Worm (Caenorhabditis elegans) whole organism, L4 larva: Measurements from ENCODE around the gene srh-255.

Experiments
- F26F4.8 ChIP-seq: fragments of 200-800 bp; sonication (Bioruptor generic); conservative IDR thresholded peaks from 2 replicates; pipeline ENCODE4 v1.3.6; 2022; ENCODE audit warnings: missing genetic modification characterization, missing compliant biosample characterization
- F49E8.2 ChIP-seq: sonication (generic microtip); optimal IDR thresholded peaks from 2 replicates; lab custom pipeline; 2016; ENCODE audit warnings: missing compliant biosample characterization, mild to moderate bottlenecking, missing genetic modification characterization, borderline replicate concordance
- ZK546.5 ChIP-seq, 2 experiments: sonication (generic microtip); optimal IDR thresholded peaks; 2 replicates each; lab custom pipeline; 2017; ENCODE audit warnings: missing biosample characterization in 2 of 2, missing genetic modification characterization in 2 of 2
- attf-4 ChIP-seq: sonication (generic microtip); optimal IDR thresholded peaks from 3 replicates; lab custom pipeline; 2017; ENCODE audit warnings: missing biosample characterization, missing genetic modification characterization
- ceh-20 ChIP-seq: fragments of 200-800 bp; sonication (Bioruptor generic); IDR thresholded peaks from 2 replicates; pipeline ENCODE4 v1.3.6; 2022; ENCODE audit warnings: missing genetic modification reagents, missing genetic modification characterization, missing compliant biosample characterization
- cey-2 ChIP-seq: sonication (generic microtip); optimal IDR thresholded peaks from 3 replicates; lab custom pipeline; 2017; ENCODE audit warnings: missing genetic modification characterization, mild to moderate bottlenecking, missing compliant biosample characterization, antibody characterized with exemption, borderline replicate concordance; ENCODE audit not compliant: insufficient read depth
- daf-8 ChIP-seq: fragments of 200-800 bp; sonication (Bioruptor generic); IDR thresholded peaks from 2 replicates; pipeline ENCODE4 v1.3.6; 2022; ENCODE audit warnings: missing genetic modification characterization, missing compliant biosample characterization
- dmd-6 ChIP-seq: fragments of 200-800 bp; sonication (Bioruptor generic); IDR thresholded peaks from 2 replicates; pipeline ENCODE4 v1.3.6; 2022; ENCODE audit warnings: missing genetic modification reagents, missing genetic modification characterization, missing compliant biosample characterization
- dpl-1 ChIP-seq: fragments of 150-350 bp; optimal IDR thresholded peaks from 2 replicates; lab custom pipeline; 2014; ENCODE audit warnings: missing biosample characterization, missing genetic modification reagents, missing genetic modification characterization
- egl-43 ChIP-seq: fragments of 200-800 bp; sonication (Bioruptor generic); IDR thresholded peaks from 2 replicates; pipeline ENCODE4 v1.3.6; 2022; ENCODE audit warnings: missing genetic modification reagents, missing genetic modification characterization, missing compliant biosample characterization
- jun-1 ChIP-seq: fragments of 150-350 bp; optimal IDR thresholded peaks from 2 replicates; lab custom pipeline; 2014; ENCODE audit warnings: missing biosample characterization, missing genetic modification reagents, missing genetic modification characterization
- lin-1 ChIP-seq: fragments of 200-800 bp; sonication (Bioruptor generic); IDR thresholded peaks from 2 replicates; pipeline ENCODE4 v1.3.6; 2022; ENCODE audit warnings: missing genetic modification reagents, missing genetic modification characterization, missing compliant biosample characterization
- lin-29 ChIP-seq: fragments of 200-800 bp; sonication (Bioruptor generic); IDR thresholded peaks from 2 replicates; pipeline ENCODE4 v1.3.6; 2022; ENCODE audit warnings: missing genetic modification reagents, missing genetic modification characterization, missing compliant biosample characterization
- madf-9 ChIP-seq: fragments of 200-800 bp; sonication (Bioruptor generic); conservative IDR thresholded peaks from 2 replicates; pipeline ENCODE4 v1.3.6; 2022; ENCODE audit warnings: missing genetic modification reagents, missing genetic modification characterization, missing compliant biosample characterization
- mdt-29 ChIP-seq: fragments of 200-800 bp; sonication (Bioruptor generic); IDR thresholded peaks from 2 replicates; pipeline ENCODE4 v1.3.6; 2022; ENCODE audit warnings: missing genetic modification reagents, missing genetic modification characterization, missing compliant biosample characterization
- mes-2 ChIP-seq: sonication (generic microtip); optimal IDR thresholded peaks from 2 replicates; lab custom pipeline; 2016; ENCODE audit warnings: missing genotype, mild to moderate bottlenecking, missing genetic modification characterization, missing compliant biosample characterization; ENCODE audit not compliant: poor library complexity, severe bottlenecking
- nhr-102 ChIP-seq: sonication (generic microtip); optimal IDR thresholded peaks from 2 replicates; lab custom pipeline; 2016; ENCODE audit warnings: mild to moderate bottlenecking, missing genetic modification characterization, moderate library complexity, missing compliant biosample characterization
- nhr-237 ChIP-seq: sonication (generic microtip); optimal IDR thresholded peaks from 2 replicates; lab custom pipeline; 2017; ENCODE audit warnings: missing biosample characterization, missing genetic modification characterization
- nhr-25 ChIP-seq: sonication (generic microtip); optimal IDR thresholded peaks from 2 replicates; lab custom pipeline; 2017; ENCODE audit warnings: missing genetic modification characterization, mild to moderate bottlenecking, missing compliant biosample characterization, antibody characterized with exemption, moderate library complexity, borderline replicate concordance; ENCODE audit not compliant: insufficient read depth
- nhr-28 ChIP-seq: fragments of 150-350 bp; optimal IDR thresholded peaks from 2 replicates; lab custom pipeline; 2014; ENCODE audit warnings: missing biosample characterization, missing genetic modification characterization
- nhr-42 ChIP-seq: fragments of 200-800 bp; sonication (Bioruptor generic); IDR thresholded peaks from 2 replicates; pipeline ENCODE4 v1.3.6; 2022; ENCODE audit warnings: missing genetic modification characterization, missing compliant biosample characterization
- nhr-76 ChIP-seq: fragments of 150-350 bp; optimal IDR thresholded peaks from 2 replicates; lab custom pipeline; 2014; ENCODE audit warnings: missing biosample characterization, missing genetic modification characterization
- nhr-77 ChIP-seq: fragments of 150-350 bp; optimal IDR thresholded peaks from 2 replicates; lab custom pipeline; 2014; ENCODE audit warnings: missing biosample characterization, missing genetic modification characterization
- php-3 ChIP-seq: fragments of 200-800 bp; sonication (Bioruptor generic); IDR thresholded peaks from 2 replicates; pipeline ENCODE4 v1.3.6; 2022; ENCODE audit warnings: missing genetic modification reagents, missing genetic modification characterization, missing compliant biosample characterization
- pqm-1 ChIP-seq: sonication (generic microtip); optimal IDR thresholded peaks from 2 replicates; lab custom pipeline; 2017; ENCODE audit warnings: missing biosample characterization, missing genetic modification characterization
- set-16 ChIP-seq: fragments of 200-800 bp; sonication (Bioruptor generic); IDR thresholded peaks from 2 replicates; pipeline ENCODE4 v1.3.6; 2022; ENCODE audit warnings: missing genetic modification reagents, missing genetic modification characterization, missing compliant biosample characterization
- skn-1 ChIP-seq: fragments of 150-350 bp; optimal IDR thresholded peaks from 2 replicates; lab custom pipeline; 2014; ENCODE audit warnings: missing biosample characterization, missing genetic modification characterization
- snpc-1.2 ChIP-seq: fragments of 200-800 bp; sonication (Bioruptor generic); IDR thresholded peaks from 2 replicates; pipeline ENCODE4 v1.3.6; 2022; ENCODE audit warnings: missing genetic modification reagents, missing genetic modification characterization, missing compliant biosample characterization
- spr-3 ChIP-seq: fragments of 200-800 bp; sonication (Bioruptor generic); optimal IDR thresholded peaks from 2 replicates; lab custom pipeline; 2018; ENCODE audit warnings: mild to moderate bottlenecking, missing genetic modification characterization, missing compliant biosample characterization
- unc-130 ChIP-seq: sonication (generic microtip); optimal IDR thresholded peaks from 2 replicates; lab custom pipeline; 2016; ENCODE audit warnings: missing genetic modification reagents, missing genetic modification characterization, missing compliant biosample characterization
- ztf-11 ChIP-seq: fragments of 150-350 bp; optimal IDR thresholded peaks from 2 replicates; lab custom pipeline; 2014; ENCODE audit warnings: missing biosample characterization, missing genetic modification characterization

srh-255 gene

DNA sequence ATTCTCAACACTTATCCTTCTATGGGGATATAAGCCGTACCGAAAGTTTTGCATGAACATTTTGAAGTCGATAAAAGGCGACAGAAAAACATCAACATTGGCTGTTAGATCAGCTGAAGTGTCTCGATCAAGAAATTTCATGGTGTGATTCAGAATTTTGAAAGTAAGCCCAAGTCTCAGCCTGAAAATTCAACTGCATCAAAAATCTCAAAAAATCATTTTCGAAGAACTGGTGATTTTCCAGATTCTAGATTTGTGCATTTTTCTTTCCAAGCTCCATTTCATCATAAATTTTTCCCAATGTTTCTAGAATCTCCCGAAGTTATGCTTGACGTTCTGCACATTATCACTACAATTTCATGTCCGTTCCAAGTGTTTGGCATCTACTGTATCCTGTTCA lies at the start of gene srh-255:
srh-255 (plus strand) TSS at position 301 of the 400 bp plus-strand sequence.
- TF ChIP-seq F49E8.2 (tag; lab: Kevin White, UChicago) (no peak), nhr-76 (tag; lab: Kevin White, UChicago) (no peak)

DNA sequence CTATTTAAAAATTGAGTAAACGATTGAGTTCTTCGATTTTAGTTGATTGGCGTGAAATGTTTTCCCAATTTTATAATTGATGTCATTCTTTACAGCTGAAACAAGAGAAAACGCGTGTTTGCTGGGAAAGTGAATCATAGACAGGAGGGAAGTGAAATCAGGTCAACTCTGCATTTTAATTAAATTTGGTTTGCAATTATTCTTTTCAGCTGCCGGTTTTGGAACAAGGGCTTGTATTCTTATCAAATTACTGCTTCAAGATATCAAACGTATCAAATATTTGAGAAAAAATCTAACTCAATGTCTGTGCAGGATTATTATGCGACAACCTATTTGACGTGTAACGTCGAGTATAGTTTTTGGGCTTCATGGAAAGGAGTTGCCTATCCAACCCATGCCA lies 48.0 kb upstream of the srh-255 start, which contains the start of gene srh-97:
srh-97 (plus strand) TSS at position 301 of the 400 bp plus-strand sequence.
- TF ChIP-seq nhr-102 (tag; lab: Kevin White, UChicago), result no peak
- no peak for TF ChIP-seq skn-1 (tag; lab: Kevin White, UChicago)
- TF ChIP-seq daf-8 (GFP tag; lab: Robert Waterston, UW), result no peak
- TF ChIP-seq F26F4.8 (GFP tag; lab: Robert Waterston, UW), result no peak
- TF ChIP-seq lin-1 (GFP tag; lab: Robert Waterston, UW), result no peak
- no peak for TF ChIP-seq spr-3 (GFP tag; lab: Kevin White, UChicago)
- no peak for TF ChIP-seq nhr-25
- no peak for TF ChIP-seq madf-9 (GFP tag; lab: Robert Waterston, UW)
- TF ChIP-seq cey-2 (tag; lab: Kevin White, UChicago), result no peak
- TF ChIP-seq pqm-1 (tag; lab: Kevin White, UChicago), result no peak
- TF ChIP-seq, all 104 proteins: peak for 0

DNA sequence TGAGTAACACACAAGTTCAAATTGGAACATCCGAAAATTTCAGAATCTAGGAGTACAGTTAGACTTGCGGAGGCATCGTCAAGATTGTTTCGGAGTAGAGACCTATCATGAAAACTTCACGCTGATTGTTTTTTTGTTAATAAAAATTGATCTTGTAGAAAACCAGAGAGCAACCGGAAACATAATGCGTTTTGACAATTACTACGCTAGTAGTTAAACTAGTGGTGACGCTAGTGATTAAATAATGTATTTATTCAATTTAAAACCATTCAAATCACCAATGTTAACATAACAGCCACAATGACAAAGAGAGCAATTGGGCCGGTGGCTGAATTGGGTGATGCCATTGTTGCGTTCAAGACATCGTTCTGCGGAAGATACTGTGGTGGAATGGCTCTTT lies 45.1 kb upstream of the srh-255 start, which contains the start of gene F49H6.17:
F49H6.17 (plus strand) TSS at position 301 of the 400 bp plus-strand sequence.
- no peak for TF ChIP-seq lin-29 (GFP tag; lab: Robert Waterston, UW)
- no peak for TF ChIP-seq nhr-77 (tag; lab: Kevin White, UChicago)
- TF ChIP-seq ZK546.5 (tag; optimal IDR thresholded peaks at IDR 0.05; lab: Kevin White, UChicago), result no peak
- TF ChIP-seq snpc-1.2 (GFP tag; lab: Robert Waterston, UW), result no peak
- no peak for TF ChIP-seq ceh-20 (GFP tag; lab: Robert Waterston, UW)
- no peak for TF ChIP-seq mdt-29 (GFP tag; lab: Robert Waterston, UW)
- TF ChIP-seq attf-4 (tag; lab: Kevin White, UChicago), result no peak
- TF ChIP-seq ztf-11 (tag; lab: Kevin White, UChicago), result no peak

DNA sequence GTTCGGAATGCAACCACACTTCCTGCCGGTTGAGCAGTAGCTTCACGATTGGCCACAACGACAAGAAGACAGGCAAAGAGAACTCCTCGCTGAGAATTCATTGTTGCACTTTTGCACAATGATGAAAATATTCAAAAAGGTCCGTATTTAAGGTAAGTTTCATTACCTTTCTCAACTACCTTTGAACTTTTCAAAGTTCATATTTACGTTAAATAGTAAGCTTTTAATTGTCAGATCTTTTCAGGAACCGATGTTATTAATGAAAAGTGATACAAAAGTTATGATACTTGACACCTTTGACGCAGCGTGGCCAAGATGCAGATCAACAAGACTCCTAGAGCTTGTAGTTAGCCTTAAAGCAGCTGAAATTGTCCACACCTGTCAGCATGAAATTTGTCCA lies 43.4 kb upstream of the srh-255 start, which contains the start of gene F49H6.12:
F49H6.12 (minus strand) TSS at position 101 of the 400 bp plus-strand sequence.
- TF ChIP-seq nhr-237 (no peak), jun-1 (tag; lab: Kevin White, UChicago) (no peak), unc-130 (GFP tag; lab: Kevin White, UChicago) (no peak), dpl-1 (GFP tag; lab: Kevin White, UChicago) (no peak), nhr-102 (tag; lab: Kevin White, UChicago) (no peak), mes-2 (tag; lab: Kevin White, UChicago) (no peak)
- TF ChIP-seq, all 104 proteins: peak for 0

DNA sequence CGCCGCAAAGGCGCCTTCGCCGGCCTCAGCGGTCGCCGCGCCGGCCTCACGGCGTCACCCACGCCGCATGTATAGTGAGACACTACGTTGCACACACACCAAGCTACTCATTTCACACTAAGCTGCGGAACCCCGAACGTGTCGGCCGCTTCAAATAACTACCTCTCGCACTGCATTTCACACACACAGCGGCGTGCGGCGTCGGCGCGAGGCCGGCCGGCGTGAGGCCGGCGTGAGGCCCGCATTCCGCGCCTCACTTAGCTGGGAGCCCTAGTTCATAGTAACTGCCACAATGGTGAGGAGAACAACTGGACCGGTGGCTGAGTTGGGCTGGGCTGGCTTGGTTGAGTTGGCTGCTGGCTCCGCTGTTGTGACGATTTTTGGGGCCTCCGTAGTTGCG lies 42.7 kb upstream of the srh-255 start:
- TF ChIP-seq set-16 (GFP tag; lab: Robert Waterston, UW) (peak; percentile 92), egl-43 (GFP tag; lab: Robert Waterston, UW) (0 out of 2 replicates have a peak, but pooled peaks have one; percentile 34), nhr-42 (peak; percentile 36; the same call in 1 of the 2 replicates)

DNA sequence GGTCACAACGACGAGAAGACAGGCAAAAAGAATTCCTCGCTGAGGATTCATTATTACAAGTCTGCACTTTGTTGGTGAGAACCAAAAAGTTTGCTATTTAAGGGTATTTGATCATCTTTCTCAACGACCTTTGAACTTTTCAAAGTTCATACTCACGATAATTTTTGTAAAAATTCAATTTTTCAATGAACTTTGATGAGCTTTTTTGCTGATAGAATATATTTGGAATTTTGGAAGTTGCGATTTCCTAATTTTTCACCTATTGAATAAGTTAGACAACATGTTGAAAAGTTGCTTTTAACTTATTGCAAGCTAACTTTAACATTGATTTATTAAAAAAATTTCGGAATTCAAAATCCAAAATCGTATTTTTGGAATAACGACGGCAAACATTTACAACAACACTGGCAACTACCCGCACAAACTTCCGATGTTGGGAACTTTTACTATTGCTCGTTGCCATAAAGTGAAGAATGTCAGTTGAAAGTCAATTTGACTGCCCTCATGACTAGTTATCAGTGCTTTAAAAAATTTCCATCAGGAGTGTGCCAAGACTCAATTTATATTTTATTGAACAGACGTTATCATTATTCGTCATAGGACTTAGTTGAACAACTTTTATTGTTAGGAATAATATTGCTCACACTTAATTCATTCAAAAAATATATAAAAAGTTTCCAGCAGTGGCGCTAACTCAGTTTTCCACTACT lies 42.0 kb upstream of the srh-255 start, which contains the start of the genes F49H6.8 and F49H6.5:
F49H6.8 (minus strand) TSS at position 51 of the 710 bp plus-strand sequence.
F49H6.5 (plus strand) TSS at position 629 of the 710 bp plus-strand sequence.
- TF ChIP-seq dmd-6 (GFP tag; lab: Robert Waterston, UW) (peak; percentile 52), jun-1 (tag; lab: Kevin White, UChicago) (no peak), php-3 (peak; percentile 67; the same call in 1 of the 2 replicates), nhr-28 (tag; lab: Kevin White, UChicago) (peak; percentile 64)
